Worm (Caenorhabditis elegans): Measurements from ENCODE around the gene R03D7.8.
"Not testable (repeated sequence)": the region's sequence is repeated elsewhere in the genome, so short reads cannot be mapped to it uniquely, and the experiment has no call there.

R03D7.8 gene

ce11 chrII:10912995-10913394 is 43.7 kb downstream of the R03D7.8 start:
- no peak for TF ChIP-seq flt-1 (GFP tag; IDR thresholded peaks at IDR 0.05)
- no peak for TF ChIP-seq med-1 (GFP tag; optimal IDR thresholded peaks at IDR 0.05; ENCODE audit: insufficient read depth)
- TF ChIP-seq ztf-29 (GFP tag; IDR thresholded peaks at IDR 0.05) = no peak
- no peak for TF ChIP-seq cog-1 (tag; optimal IDR thresholded peaks at IDR 0.05)
- no peak for TF ChIP-seq ref-1 (GFP tag; conservative IDR thresholded peaks at IDR 0.05)
- no peak for TF ChIP-seq ztf-23 (GFP tag; IDR thresholded peaks at IDR 0.05)
- no peak for TF ChIP-seq tab-1 (GFP tag; IDR thresholded peaks at IDR 0.05)
- no peak for TF ChIP-seq T22C8.4 (GFP tag; IDR thresholded peaks at IDR 0.05)
- TF ChIP-seq klf-2 (GFP tag; conservative IDR thresholded peaks at IDR 0.05) = no peak

ce11 chrII:10910219-10910618 is 46.5 kb downstream of the R03D7.8 start, which contains the start of gene sra-11:
Gene sra-11, minus strand, starts transcription at chrII:10910319.
- TF ChIP-seq ztf-23 (GFP tag; IDR thresholded peaks at IDR 0.05) (no peak), ref-1 (GFP tag; conservative IDR thresholded peaks at IDR 0.05) (no peak), med-1 (GFP tag; optimal IDR thresholded peaks at IDR 0.05; ENCODE audit: insufficient read depth) (no peak), klf-2 (GFP tag; conservative IDR thresholded peaks at IDR 0.05) (no peak), cog-1 (tag; optimal IDR thresholded peaks at IDR 0.05) (no peak), flt-1 (GFP tag; IDR thresholded peaks at IDR 0.05) (no peak), ztf-29 (GFP tag; IDR thresholded peaks at IDR 0.05) (no peak), tab-1 (GFP tag; IDR thresholded peaks at IDR 0.05) (no peak), T22C8.4 (GFP tag; IDR thresholded peaks at IDR 0.05) (no peak)

- TF ChIP-seq ztf-23, ztf-29, tab-1 (GFP tag; IDR thresholded peaks at IDR 0.05): not testable (repeated sequence)
These were observed 52.3 kb downstream of the R03D7.8 start, which contains the start of gene sra-12 for ce11 chrII:10904379-10904778. Gene sra-12, minus strand, starts transcription at chrII:10904479.
